Worm (Caenorhabditis elegans) whole organism, young adult: ENCODE measurements around the gene ebax-1.

Source experiments
- B0035.1 ChIP-seq: sonication (generic microtip); optimal IDR thresholded peaks from 2 replicates; lab custom pipeline; 2016; ENCODE audit warnings: missing genetic modification characterization, mild to moderate bottlenecking, missing compliant biosample characterization, missing genotype, missing genetic modification reagents
- B0261.1 ChIP-seq: sonication (generic microtip); optimal IDR thresholded peaks from 2 replicates; lab custom pipeline; 2016; ENCODE audit warnings: mild to moderate bottlenecking, missing genetic modification characterization, moderate library complexity, missing compliant biosample characterization
- F10E7.11 ChIP-seq: sonication (generic microtip); optimal IDR thresholded peaks from 2 replicates; lab custom pipeline; 2017; ENCODE audit warnings: mild to moderate bottlenecking, missing genetic modification characterization, moderate library complexity, missing compliant biosample characterization
- F22D6.2 ChIP-seq: sonication (generic microtip); optimal IDR thresholded peaks from 2 replicates; lab custom pipeline; 2016; ENCODE audit warnings: mild to moderate bottlenecking, missing genetic modification characterization, missing compliant biosample characterization
- K12H6.12 ChIP-seq: fragments of 200-800 bp; sonication (Bioruptor generic); optimal IDR thresholded peaks from 2 replicates; lab custom pipeline; 2018; ENCODE audit warnings: mild to moderate bottlenecking, missing genetic modification characterization, missing compliant biosample characterization
- atf-7 ChIP-seq: sonication (generic microtip); optimal IDR thresholded peaks from 2 replicates; lab custom pipeline; 2017; ENCODE audit warnings: mild to moderate bottlenecking, missing genetic modification characterization, missing compliant biosample characterization
- attf-5 ChIP-seq: fragments of 200-800 bp; sonication (Bioruptor generic); optimal IDR thresholded peaks from 2 replicates; lab custom pipeline; 2018; ENCODE audit warnings: mild to moderate bottlenecking, missing genetic modification characterization, missing compliant biosample characterization
- cebp-1 ChIP-seq, 2 experiments: fragments of 200-800 bp in 1 of 2; sonication (Bioruptor generic) in 1 of 2; sonication (generic microtip) in 1 of 2; IDR thresholded peaks in 1 of 2; optimal IDR thresholded peaks in 1 of 2; 2 replicates each; pipeline versions ENCODE4 v1.3.6 to Lab custom; 2017 to 2022; ENCODE audit warnings: missing compliant biosample characterization in 2 of 2, missing genetic modification characterization in 2 of 2, mild to moderate bottlenecking in 1 of 2, missing genetic modification reagents in 1 of 2, moderate library complexity in 1 of 2
- ceh-27 ChIP-seq: fragments of 200-800 bp; sonication (Bioruptor generic); optimal IDR thresholded peaks from 2 replicates; lab custom pipeline; 2018; ENCODE audit warnings: mild to moderate bottlenecking, missing genetic modification characterization, moderate library complexity, missing compliant biosample characterization
- ceh-40 ChIP-seq: fragments of 200-800 bp; sonication (Bioruptor generic); IDR thresholded peaks from 2 replicates; pipeline ENCODE4 v1.3.6; 2022; ENCODE audit warnings: missing genetic modification characterization, missing compliant biosample characterization
- ceh-91 ChIP-seq: fragments of 200-800 bp; sonication (Bioruptor generic); IDR thresholded peaks from 2 replicates; pipeline ENCODE4 v1.3.6; 2022; ENCODE audit warnings: missing genetic modification reagents, missing genetic modification characterization, missing compliant biosample characterization
- chd-7 ChIP-seq: sonication (generic microtip); optimal IDR thresholded peaks from 2 replicates; lab custom pipeline; 2016; ENCODE audit warnings: mild to moderate bottlenecking, missing genetic modification characterization, moderate library complexity, missing compliant biosample characterization
- dox-1 ChIP-seq: fragments of 200-800 bp; sonication (Bioruptor generic); IDR thresholded peaks from 2 replicates; pipeline ENCODE4 v1.3.6; 2022; ENCODE audit warnings: missing genetic modification reagents, missing genetic modification characterization, missing compliant biosample characterization
- egrh-3 ChIP-seq: fragments of 200-800 bp; sonication (Bioruptor generic); IDR thresholded peaks from 2 replicates; pipeline ENCODE4 v1.3.6; 2022; ENCODE audit warnings: missing genetic modification reagents, missing genetic modification characterization, missing compliant biosample characterization
- hmg-1.2 ChIP-seq: fragments of 200-800 bp; sonication (Bioruptor generic); IDR thresholded peaks from 2 replicates; pipeline ENCODE4 v1.3.6; 2022; ENCODE audit warnings: missing genetic modification reagents, missing genetic modification characterization, missing compliant biosample characterization
- hrde-1 ChIP-seq: sonication (generic microtip); optimal IDR thresholded peaks from 2 replicates; lab custom pipeline; 2016; ENCODE audit warnings: missing genetic modification characterization, mild to moderate bottlenecking, missing compliant biosample characterization, moderate library complexity, missing genotype, missing genetic modification reagents, borderline replicate concordance
- let-607 ChIP-seq, 2 experiments: fragments of 200-800 bp in 1 of 2; sonication (Bioruptor generic) in 1 of 2; sonication (generic microtip) in 1 of 2; optimal IDR thresholded peaks; 2 replicates each; lab custom pipeline; 2016 to 2018; ENCODE audit warnings: mild to moderate bottlenecking in 2 of 2, missing compliant biosample characterization in 2 of 2, missing genetic modification characterization in 2 of 2, moderate library complexity in 2 of 2, missing genotype in 1 of 2
- lin-40 ChIP-seq: sonication (generic microtip); optimal IDR thresholded peaks from 2 replicates; lab custom pipeline; 2016; ENCODE audit warnings: missing genetic modification characterization, mild to moderate bottlenecking, missing compliant biosample characterization, missing genotype, missing genetic modification reagents
- lir-1 ChIP-seq: fragments of 200-800 bp; sonication (Bioruptor generic); conservative IDR thresholded peaks from 2 replicates; pipeline ENCODE4 v1.3.6; 2022; ENCODE audit warnings: missing genetic modification reagents, missing genetic modification characterization, missing compliant biosample characterization
- mcd-1 ChIP-seq: fragments of 200-800 bp; sonication (Bioruptor generic); IDR thresholded peaks from 2 replicates; pipeline ENCODE4 v1.3.6; 2022; ENCODE audit warnings: missing genetic modification reagents, missing genetic modification characterization, missing compliant biosample characterization
- nhr-80 ChIP-seq: sonication (generic microtip); optimal IDR thresholded peaks from 2 replicates; lab custom pipeline; 2016; ENCODE audit warnings: missing genetic modification characterization, missing compliant biosample characterization
- rec-8 ChIP-seq, 2 experiments: sonication (generic microtip); optimal IDR thresholded peaks; 2 replicates each; lab custom pipeline; 2016; ENCODE audit warnings: mild to moderate bottlenecking in 2 of 2, missing genetic modification characterization in 2 of 2, missing genetic modification reagents in 2 of 2, missing genotype in 2 of 2, missing biosample characterization in 1 of 2, missing compliant biosample characterization in 1 of 2, moderate library complexity in 1 of 2
- sea-2 ChIP-seq: fragments of 200-800 bp; sonication (Bioruptor generic); IDR thresholded peaks from 2 replicates; pipeline ENCODE4 v1.3.6; 2022; ENCODE audit warnings: missing genetic modification characterization, missing compliant biosample characterization
- snpc-4 ChIP-seq, 5 experiments: fragments of 150-350 bp in 1 of 5; sonication (generic microtip) in 4 of 5; optimal IDR thresholded peaks; 2 replicates each; lab custom pipeline; 2014 to 2018; ENCODE audit warnings: missing genetic modification characterization in 5 of 5, missing biosample characterization in 3 of 5, antibody characterized with exemption in 2 of 5, mild to moderate bottlenecking in 2 of 5, missing compliant biosample characterization in 2 of 5, missing genotype in 2 of 5, moderate library complexity in 2 of 5, missing genetic modification reagents in 1 of 5
- tbp1 ChIP-seq: fragments of 200-800 bp; sonication (Bioruptor generic); optimal IDR thresholded peaks from 2 replicates; lab custom pipeline; 2018; ENCODE audit warnings: mild to moderate bottlenecking, missing genetic modification characterization, missing compliant biosample characterization

Gene ebax-1

DNA sequence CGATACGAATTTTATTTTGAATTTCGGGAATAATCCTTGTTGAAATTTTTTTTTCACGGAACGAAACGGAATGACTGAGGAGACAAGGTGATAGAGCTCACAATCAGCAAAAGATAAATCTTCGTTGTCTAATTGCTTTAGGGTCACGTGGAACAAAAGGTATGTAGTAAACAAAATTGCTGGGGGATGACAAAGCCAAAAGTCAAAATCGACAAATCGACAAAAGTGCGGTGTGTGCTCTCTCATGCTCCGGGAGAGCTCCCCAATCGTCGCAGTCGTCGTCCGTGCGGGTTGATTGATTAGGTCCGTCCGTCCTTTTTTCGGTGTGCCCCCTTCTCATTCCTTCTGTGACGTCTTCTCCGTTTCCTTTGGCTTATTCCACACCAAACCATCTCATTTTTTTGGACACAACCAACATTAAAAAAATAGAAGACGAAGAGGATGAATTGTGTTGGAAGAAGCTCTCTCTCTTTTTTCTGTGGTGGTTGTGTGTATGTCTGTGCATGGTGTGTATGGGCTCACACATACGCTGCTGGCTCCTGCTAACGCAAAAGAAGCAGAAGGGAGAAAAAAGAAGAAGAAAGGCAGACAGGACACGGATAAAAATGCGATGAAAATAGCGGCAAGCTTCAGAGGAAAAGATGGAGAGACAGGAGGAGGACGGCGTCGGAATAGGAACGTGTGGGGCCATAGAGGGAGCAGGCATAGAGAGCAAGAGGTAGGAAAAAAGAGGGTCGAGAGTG lies 55.0 kb downstream of the ebax-1 start (continued):
- TF ChIP-seq hrde-1 (tag; lab: Kevin White, UChicago) = no peak
- no peak for TF ChIP-seq ceh-91
- TF ChIP-seq B0261.1 (tag; lab: Kevin White, UChicago) = no peak
- TF ChIP-seq sea-2 (GFP tag; lab: Robert Waterston, UW) = no peak
- no peak for TF ChIP-seq lir-1 (GFP tag; lab: Robert Waterston, UW)

DNA sequence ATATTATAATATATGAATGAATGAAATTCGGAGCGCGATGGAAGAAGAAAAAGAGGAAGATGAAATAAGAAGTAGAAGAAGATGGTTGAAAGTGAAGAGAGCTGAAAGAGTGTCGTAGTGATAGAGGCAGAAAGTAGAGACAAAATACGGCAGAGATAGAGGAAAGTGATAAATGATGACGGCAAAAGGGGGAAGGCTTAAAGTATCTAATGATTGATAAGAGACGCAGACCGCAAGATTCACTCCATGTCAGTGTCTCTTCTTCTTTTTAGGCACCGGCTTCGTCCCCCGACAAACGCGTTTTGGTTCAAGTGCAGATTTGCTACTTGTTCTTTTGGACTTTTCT lies 55.6 kb downstream of the ebax-1 start:
- TF ChIP-seq snpc-4 (GFP tag; optimal IDR thresholded peaks at IDR 0.05; lab: Kevin White, UChicago) (no peak), snpc-4 (tag; optimal IDR thresholded peaks at IDR 0.05; lab: Kevin White, UChicago) (peak in 1 of 4 experiments; percentile 40), K12H6.12 (tag; lab: Kevin White, UChicago) (no peak), F22D6.2 (tag; lab: Kevin White, UChicago) (no peak), tbp1 (GFP tag; lab: Kevin White, UChicago) (peak; percentile 34), let-607 (tag; optimal IDR thresholded peaks at IDR 0.05; lab: Kevin White, UChicago) (peak in 1 of 2 experiments; percentile 45), rec-8 (tag; optimal IDR thresholded peaks at IDR 0.05; lab: Kevin White, UChicago) (no peak), egrh-3 (GFP tag; lab: Robert Waterston, UW) (no peak), hmg-1.2 (GFP tag; lab: Robert Waterston, UW) (peak; percentile 57; the same call in 1 of the 2 replicates), mcd-1 (no peak), attf-5 (GFP tag; lab: Kevin White, UChicago) (peak; percentile 22), nhr-80 (tag; lab: Kevin White, UChicago) (peak; percentile 92), lin-40 (tag; lab: Kevin White, UChicago) (peak; percentile 25), ceh-27 (GFP tag; lab: Kevin White, UChicago) (peak; percentile 29), ceh-40 (no peak), cebp-1 (GFP tag; IDR thresholded peaks at IDR 0.05; lab: Robert Waterston, UW) (no peak), cebp-1 (tag; optimal IDR thresholded peaks at IDR 0.05; lab: Kevin White, UChicago) (peak; percentile 68), atf-7 (peak; percentile 37), dox-1 (GFP tag; lab: Robert Waterston, UW) (peak; percentile 44), B0035.1 (tag; lab: Kevin White, UChicago) (no peak), chd-7 (tag; lab: Kevin White, UChicago) (no peak), F10E7.11 (tag; lab: Kevin White, UChicago) (no peak)
